Worm (Caenorhabditis elegans): ENCODE data around the gene F08B4.8.

- no peak for TF ChIP-seq R02D3.7 (tag; optimal IDR thresholded peaks at IDR 0.05)
- no peak for TF ChIP-seq unc-39 (tag; optimal IDR thresholded peaks at IDR 0.05)
- no peak for TF ChIP-seq lin-39 (tag; optimal IDR thresholded peaks at IDR 0.05)
- no peak for TF ChIP-seq ztf-4 (tag; optimal IDR thresholded peaks at IDR 0.05)
- TF ChIP-seq pha-4 (tag; optimal IDR thresholded peaks at IDR 0.05): no peak
- no peak for TF ChIP-seq nhr-76 (tag; optimal IDR thresholded peaks at IDR 0.05)
- no peak for TF ChIP-seq ceh-82 (tag; optimal IDR thresholded peaks at IDR 0.05)
- no peak for TF ChIP-seq daf-12 (tag; optimal IDR thresholded peaks at IDR 0.05)
- TF ChIP-seq ceh-28 (tag; optimal IDR thresholded peaks at IDR 0.05): no peak
- no peak for TF ChIP-seq skn-1 (tag; optimal IDR thresholded peaks at IDR 0.05)
- TF ChIP-seq egl-5 (tag; optimal IDR thresholded peaks at IDR 0.05): no peak
These were observed 33.0 kb upstream of the F08B4.8 start, which contains the start of gene C49C8.3 for ce11 chrIV:8644432-8644831.
